Worm (Caenorhabditis elegans): ENCODE measurements around the gene T19A5.3.

- TF ChIP-seq drap-1 (GFP tag; optimal IDR thresholded peaks at IDR 0.05) (no peak), nhr-12 (tag; optimal IDR thresholded peaks at IDR 0.05) (no peak), ztf-11 (tag; optimal IDR thresholded peaks at IDR 0.05) (no peak), nhr-28 (tag; optimal IDR thresholded peaks at IDR 0.05) (no peak), unc-39 (tag; optimal IDR thresholded peaks at IDR 0.05) (no peak), unc-62 (GFP tag; optimal IDR thresholded peaks at IDR 0.05) (no peak), M03D4.4 (tag; optimal IDR thresholded peaks at IDR 0.05) (no peak), elt-1 (tag; optimal IDR thresholded peaks at IDR 0.05; ENCODE audit: borderline replicate concordance, insufficient read depth) (no peak), lin-13 (tag; optimal IDR thresholded peaks at IDR 0.05) (no peak), tbx-8 (GFP tag; optimal IDR thresholded peaks at IDR 0.05) (no peak), snpc-4 (tag; optimal IDR thresholded peaks at IDR 0.05) (no peak), lin-32 (GFP tag; optimal IDR thresholded peaks at IDR 0.05) (no peak)
Observed at ce11 chrV:8943963-8944362, at the start of gene T19A5.3.

All from whole organism, mixed stage, embryonic.